Worm (Caenorhabditis elegans): ENCODE data around the gene F54F7.8.

F54F7.8 gene

ce11 chrX:11875260-11875659 lies 20.5 kb upstream of the F54F7.8 start, which contains the start of gene Y62H9A.1:
TSS of gene Y62H9A.1 (plus strand) at chrX:11875541.
- no peak for TF ChIP-seq ref-1 (GFP tag; conservative IDR thresholded peaks at IDR 0.05)
- TF ChIP-seq ztf-29 (GFP tag; IDR thresholded peaks at IDR 0.05) = no peak
- no peak for TF ChIP-seq cog-1 (tag; optimal IDR thresholded peaks at IDR 0.05)

- TF ChIP-seq ztf-23 (GFP tag; IDR thresholded peaks at IDR 0.05) (no peak), ref-1 (GFP tag; conservative IDR thresholded peaks at IDR 0.05) (no peak), flt-1 (GFP tag; IDR thresholded peaks at IDR 0.05) (no peak), klf-2 (GFP tag; conservative IDR thresholded peaks at IDR 0.05) (no peak), cog-1 (tag; optimal IDR thresholded peaks at IDR 0.05) (no peak), med-1 (GFP tag; optimal IDR thresholded peaks at IDR 0.05; ENCODE audit: insufficient read depth) (no peak), tab-1 (GFP tag; IDR thresholded peaks at IDR 0.05) (no peak), T22C8.4 (GFP tag; IDR thresholded peaks at IDR 0.05) (no peak), ztf-29 (GFP tag; IDR thresholded peaks at IDR 0.05) (no peak)
Measured at ce11 chrX:11872210-11872609, 17.4 kb upstream of the F54F7.8 start.

- TF ChIP-seq T22C8.4 (GFP tag; IDR thresholded peaks at IDR 0.05) = no peak
- TF ChIP-seq ztf-29 (GFP tag; IDR thresholded peaks at IDR 0.05) = no peak
- no peak for TF ChIP-seq ref-1 (GFP tag; conservative IDR thresholded peaks at IDR 0.05)
- TF ChIP-seq ztf-23 (GFP tag; IDR thresholded peaks at IDR 0.05) = no peak
- no peak for TF ChIP-seq tab-1 (GFP tag; IDR thresholded peaks at IDR 0.05)
- no peak for TF ChIP-seq flt-1 (GFP tag; IDR thresholded peaks at IDR 0.05)
- TF ChIP-seq med-1 (GFP tag; optimal IDR thresholded peaks at IDR 0.05; ENCODE audit: insufficient read depth) = no peak
- TF ChIP-seq klf-2 (GFP tag; conservative IDR thresholded peaks at IDR 0.05) = no peak
- TF ChIP-seq cog-1 (tag; optimal IDR thresholded peaks at IDR 0.05) = no peak
Measured at ce11 chrX:11870393-11870792, 15.6 kb upstream of the F54F7.8 start.

ce11 chrX:11869260-11869659 lies 14.5 kb upstream of the F54F7.8 start, which contains the start of gene dot-1.2:
TSS of gene dot-1.2 (minus strand) at chrX:11869360.
- TF ChIP-seq ztf-29 (GFP tag; IDR thresholded peaks at IDR 0.05) (no peak), T22C8.4 (GFP tag; IDR thresholded peaks at IDR 0.05) (no peak), tab-1 (GFP tag; IDR thresholded peaks at IDR 0.05) (no peak), ztf-23 (GFP tag; IDR thresholded peaks at IDR 0.05) (no peak), med-1 (GFP tag; optimal IDR thresholded peaks at IDR 0.05; ENCODE audit: insufficient read depth) (no peak), flt-1 (GFP tag; IDR thresholded peaks at IDR 0.05) (no peak), cog-1 (tag; optimal IDR thresholded peaks at IDR 0.05) (no peak), klf-2 (GFP tag; conservative IDR thresholded peaks at IDR 0.05) (no peak), ref-1 (GFP tag; conservative IDR thresholded peaks at IDR 0.05) (no peak)

DNA sequence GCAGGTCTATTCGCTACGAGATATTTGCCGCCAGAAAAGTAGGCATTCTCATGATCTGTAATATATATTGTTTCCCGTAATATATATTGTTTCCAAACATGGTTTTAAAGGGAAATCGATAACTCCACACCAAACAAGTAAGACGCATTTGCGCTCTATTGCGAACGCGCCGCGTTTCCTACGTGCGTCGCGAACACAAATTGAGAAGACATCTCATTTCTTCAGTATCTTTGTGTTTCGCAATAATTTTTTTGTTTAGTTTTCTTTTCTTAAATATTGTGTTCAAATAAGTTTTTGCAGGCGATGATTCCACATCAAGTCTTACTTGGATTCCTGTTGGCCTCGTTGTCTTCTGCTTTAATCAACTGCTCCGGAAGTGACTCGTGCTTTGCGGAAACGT lies 10.3 kb upstream of the F54F7.8 start, which contains the start of gene F54F7.6:
Gene F54F7.6, plus strand, starts transcription at position 301 of the 400 bp plus-strand sequence.
- TF ChIP-seq flt-1 (GFP tag; IDR thresholded peaks at IDR 0.05) (no peak), tab-1 (GFP tag; IDR thresholded peaks at IDR 0.05) (no peak), cog-1 (tag; optimal IDR thresholded peaks at IDR 0.05) (no peak), med-1 (GFP tag; optimal IDR thresholded peaks at IDR 0.05; ENCODE audit: insufficient read depth) (no peak), ztf-29 (GFP tag; IDR thresholded peaks at IDR 0.05) (no peak), klf-2 (GFP tag; conservative IDR thresholded peaks at IDR 0.05) (no peak), ref-1 (GFP tag; conservative IDR thresholded peaks at IDR 0.05) (no peak), T22C8.4 (GFP tag; IDR thresholded peaks at IDR 0.05) (no peak), ztf-23 (GFP tag; IDR thresholded peaks at IDR 0.05) (no peak)

DNA sequence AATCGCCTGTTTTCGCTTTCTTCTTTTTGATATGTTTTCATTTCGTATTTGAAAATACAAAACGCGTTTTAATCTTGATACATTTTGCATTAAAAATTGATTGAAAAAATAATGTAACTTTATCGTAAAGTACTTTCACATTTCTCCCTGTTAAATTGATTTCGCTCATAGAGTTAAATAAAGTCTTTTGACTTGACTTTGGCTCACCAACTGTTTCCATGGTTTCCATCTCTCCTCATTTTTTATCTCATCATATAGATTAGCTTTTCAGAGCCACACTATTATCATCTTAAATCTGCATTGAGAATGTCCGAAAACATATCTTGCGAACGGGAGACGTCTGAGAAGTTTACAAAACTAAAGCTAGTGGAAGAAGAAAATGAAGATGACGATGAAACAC lies 8.5 kb upstream of the F54F7.8 start, which contains the start of gene F54F7.10:
Gene F54F7.10, plus strand, starts transcription at position 301 of the 400 bp plus-strand sequence.
- TF ChIP-seq tab-1 (GFP tag; IDR thresholded peaks at IDR 0.05) = no peak
- no peak for TF ChIP-seq cog-1 (tag; optimal IDR thresholded peaks at IDR 0.05)
- TF ChIP-seq ztf-23 (GFP tag; IDR thresholded peaks at IDR 0.05) = no peak
- TF ChIP-seq ztf-29 (GFP tag; IDR thresholded peaks at IDR 0.05) = no peak
- no peak for TF ChIP-seq T22C8.4 (GFP tag; IDR thresholded peaks at IDR 0.05)
- no peak for TF ChIP-seq flt-1 (GFP tag; IDR thresholded peaks at IDR 0.05)
- TF ChIP-seq klf-2 (GFP tag; conservative IDR thresholded peaks at IDR 0.05) = no peak
- no peak for TF ChIP-seq med-1 (GFP tag; optimal IDR thresholded peaks at IDR 0.05; ENCODE audit: insufficient read depth)
- TF ChIP-seq ref-1 (GFP tag; conservative IDR thresholded peaks at IDR 0.05) = no peak

DNA sequence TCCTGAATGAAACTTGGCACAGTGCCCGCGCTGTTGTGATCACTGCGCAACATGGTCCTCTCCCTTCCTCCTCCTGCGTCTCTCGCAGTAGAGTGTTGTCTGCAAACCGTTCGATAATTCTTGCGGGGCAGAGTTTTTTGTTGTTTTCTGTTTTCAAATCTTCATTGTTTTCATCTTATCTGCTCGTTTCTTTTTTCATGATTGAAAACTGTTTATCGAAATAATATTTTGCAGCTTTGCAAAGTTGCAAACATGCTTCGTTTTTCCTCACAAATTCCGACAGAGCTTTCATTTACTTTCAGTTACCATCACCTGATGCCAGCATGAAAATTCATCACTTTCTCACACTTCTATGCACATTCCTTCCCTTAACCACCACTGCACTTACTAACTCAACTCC lies 2.4 kb upstream of the F54F7.8 start, which contains the start of gene mes-1:
Gene mes-1, plus strand, starts transcription at position 301 of the 400 bp plus-strand sequence.
- TF ChIP-seq T22C8.4 (GFP tag; IDR thresholded peaks at IDR 0.05) (no peak), flt-1 (GFP tag; IDR thresholded peaks at IDR 0.05) (no peak), tab-1 (GFP tag; IDR thresholded peaks at IDR 0.05) (no peak), ref-1 (GFP tag; conservative IDR thresholded peaks at IDR 0.05) (no peak), klf-2 (GFP tag; conservative IDR thresholded peaks at IDR 0.05) (no peak), ztf-29 (GFP tag; IDR thresholded peaks at IDR 0.05) (no peak), cog-1 (tag; optimal IDR thresholded peaks at IDR 0.05) (no peak)

DNA sequence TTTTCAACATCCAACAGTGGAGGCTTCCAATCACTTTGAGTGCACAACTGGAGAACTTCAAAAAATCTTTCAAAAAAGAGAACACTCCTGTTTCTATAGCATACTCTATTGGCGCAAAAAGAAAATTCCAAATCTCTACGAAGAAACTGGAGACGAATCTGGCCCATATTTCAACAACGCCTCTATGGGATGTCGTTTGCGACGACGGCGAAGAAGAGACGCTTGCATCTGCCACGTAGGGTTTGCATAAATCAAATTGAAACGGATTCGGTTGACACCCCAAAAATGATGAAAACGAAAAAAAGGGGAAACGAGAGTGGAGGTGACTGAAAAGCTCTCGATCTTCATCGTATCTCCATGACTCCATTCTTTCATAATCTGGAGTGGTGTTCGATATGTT lies 1.4 kb upstream of the F54F7.8 start:
- TF ChIP-seq flt-1 (GFP tag; IDR thresholded peaks at IDR 0.05) = no peak
- TF ChIP-seq tab-1 (GFP tag; IDR thresholded peaks at IDR 0.05) = no peak
- TF ChIP-seq ref-1 (GFP tag; conservative IDR thresholded peaks at IDR 0.05) = no peak
- no peak for TF ChIP-seq cog-1 (tag; optimal IDR thresholded peaks at IDR 0.05)
- no peak for TF ChIP-seq med-1 (GFP tag; optimal IDR thresholded peaks at IDR 0.05; ENCODE audit: insufficient read depth)
- no peak for TF ChIP-seq T22C8.4 (GFP tag; IDR thresholded peaks at IDR 0.05)
- TF ChIP-seq klf-2 (GFP tag; conservative IDR thresholded peaks at IDR 0.05) = no peak
- TF ChIP-seq ztf-29 (GFP tag; IDR thresholded peaks at IDR 0.05) = no peak
- no peak for TF ChIP-seq ztf-23 (GFP tag; IDR thresholded peaks at IDR 0.05)

ce11 chrX:11854432-11854831 lies 371 bp downstream of the F54F7.8 start:
- TF ChIP-seq ref-1 (GFP tag; conservative IDR thresholded peaks at IDR 0.05) = no peak
- TF ChIP-seq med-1 (GFP tag; optimal IDR thresholded peaks at IDR 0.05; ENCODE audit: insufficient read depth) = no peak
- no peak for TF ChIP-seq tab-1 (GFP tag; IDR thresholded peaks at IDR 0.05)

- no peak for TF ChIP-seq klf-2 (GFP tag; conservative IDR thresholded peaks at IDR 0.05)
- no peak for TF ChIP-seq ztf-29 (GFP tag; IDR thresholded peaks at IDR 0.05)
- TF ChIP-seq med-1 (GFP tag; optimal IDR thresholded peaks at IDR 0.05; ENCODE audit: insufficient read depth) = no peak
- no peak for TF ChIP-seq cog-1 (tag; optimal IDR thresholded peaks at IDR 0.05)
- no peak for TF ChIP-seq ref-1 (GFP tag; conservative IDR thresholded peaks at IDR 0.05)
- no peak for TF ChIP-seq flt-1 (GFP tag; IDR thresholded peaks at IDR 0.05)
- no peak for TF ChIP-seq T22C8.4 (GFP tag; IDR thresholded peaks at IDR 0.05)
- no peak for TF ChIP-seq tab-1 (GFP tag; IDR thresholded peaks at IDR 0.05)
- TF ChIP-seq ztf-23 (GFP tag; IDR thresholded peaks at IDR 0.05) = no peak
Measured at ce11 chrX:11852494-11852893, 2.3 kb downstream of the F54F7.8 start, which contains the start of gene xtr-1. TSS of gene xtr-1 (plus strand) at chrX:11852794.

Measured in whole organism, midembryonic.